Worm (Caenorhabditis elegans) whole organism, L4/young adult: Measurements from ENCODE around the gene ZK381.8.

ENCODE experiments used
- W03F9.2 ChIP-seq: fragments of 150-350 bp; optimal IDR thresholded peaks from 2 replicates; lab custom pipeline; 2014; ENCODE audit warnings: missing biosample characterization, missing genetic modification characterization
- dao-5 ChIP-seq: sonication (generic microtip); optimal IDR thresholded peaks from 2 replicates; lab custom pipeline; 2016; ENCODE audit warnings: missing genotype, missing genetic modification characterization, moderate library complexity, missing compliant biosample characterization
- him-1 ChIP-seq: sonication (generic microtip); optimal IDR thresholded peaks from 2 replicates; lab custom pipeline; 2016; ENCODE audit warnings: missing genotype, missing genetic modification reagents, missing genetic modification characterization, missing compliant biosample characterization

DNA sequence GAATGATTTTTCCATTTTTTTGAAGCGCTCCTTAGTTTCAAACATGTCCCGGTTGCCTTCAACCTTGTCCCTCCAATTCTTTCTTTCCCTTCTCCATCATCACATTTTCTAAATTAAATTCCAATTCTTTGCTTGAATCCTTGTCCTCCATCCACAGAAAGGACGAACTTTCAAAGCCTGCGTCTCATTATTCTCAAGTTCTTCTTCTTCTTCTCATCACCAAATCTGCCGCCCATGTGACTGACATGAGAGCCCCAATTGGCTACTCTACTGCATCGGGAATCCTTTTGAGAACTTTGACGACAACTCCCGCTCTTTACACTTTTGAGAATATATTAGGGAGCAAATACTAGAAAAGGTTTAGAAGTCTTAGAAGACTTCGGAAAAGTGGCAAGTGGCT is 13.5 kb downstream of the ZK381.8 start:
- TF ChIP-seq him-1 (tag; lab: Kevin White, UChicago) = no peak
- TF ChIP-seq W03F9.2 (tag; lab: Kevin White, UChicago) = no peak
- TF ChIP-seq dao-5 (tag; lab: Kevin White, UChicago) = no peak
